Fruit fly (Drosophila melanogaster): ENCODE results near the gene Es2.

Es2 gene

DNA sequence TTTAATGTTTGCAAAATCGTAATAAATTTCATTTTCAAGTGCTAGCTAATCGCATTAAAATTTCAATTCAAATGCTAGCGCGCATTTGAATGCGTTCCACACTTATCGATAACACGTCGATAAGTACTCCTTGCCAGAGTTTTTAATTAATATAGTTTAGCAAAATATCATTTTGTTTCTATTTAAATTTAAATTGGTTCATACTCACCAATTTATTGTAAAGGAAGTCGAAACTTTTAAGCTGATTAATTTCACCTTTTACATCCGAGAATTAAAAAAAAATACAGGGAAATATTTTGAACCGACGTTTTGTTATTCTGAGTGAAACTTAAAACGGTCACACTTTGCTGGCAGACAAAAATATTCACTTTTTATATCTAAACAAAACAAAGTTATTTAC lies at the start of gene Es2:
Gene Es2, plus strand, starts transcription at position 333 of the 400 bp plus-strand sequence.
- TF ChIP-seq slbo (GFP tag; IDR thresholded peaks at IDR 0.05) (no peak), odd (GFP tag; optimal IDR thresholded peaks at IDR 0.05) (no peak), pfk (GFP tag; optimal IDR thresholded peaks at IDR 0.05) (no peak), Optix (GFP tag; IDR thresholded peaks at IDR 0.05) (no peak), hkb (optimal IDR thresholded peaks at IDR 0.05) (no peak), hkb (GFP tag; IDR thresholded peaks at IDR 0.05) (no peak), CG1529 (GFP tag; optimal IDR thresholded peaks at IDR 0.05) (no peak), nau (GFP tag; optimal IDR thresholded peaks at IDR 0.05) (no peak), HLH54F (GFP tag; optimal IDR thresholded peaks at IDR 0.05) (no peak), CG10321 (GFP tag; IDR thresholded peaks at IDR 0.05) (no peak), CG18011 (GFP tag; optimal IDR thresholded peaks at IDR 0.05) (no peak), Nf-YC (tag; optimal IDR thresholded peaks at IDR 0.05) (no peak), gfzf (GFP tag; optimal IDR thresholded peaks at IDR 0.05) (peak; percentile 64), Dbx (GFP tag; IDR thresholded peaks at IDR 0.05) (no peak), Eip74EF (GFP tag; optimal IDR thresholded peaks at IDR 0.05) (no peak), CG15514 (GFP tag; optimal IDR thresholded peaks at IDR 0.05) (no peak), CG8388 (GFP tag; optimal IDR thresholded peaks at IDR 0.05) (no peak), pzg (GFP tag; optimal IDR thresholded peaks at IDR 0.05) (peak; percentile 31), tap (tag; optimal IDR thresholded peaks at IDR 0.05) (no peak), pnt (GFP tag; optimal IDR thresholded peaks at IDR 0.05) (no peak), CG9932 (GFP tag; IDR thresholded peaks at IDR 0.05) (no peak), sqz (GFP tag; optimal IDR thresholded peaks at IDR 0.05) (peak; percentile 39), sim (GFP tag; IDR thresholded peaks at IDR 0.05) (no peak), Aef1 (GFP tag; IDR thresholded peaks at IDR 0.05) (no peak), CG13424 (tag; optimal IDR thresholded peaks at IDR 0.05) (no peak), Med (GFP tag) (no peak), lmd (GFP tag; IDR thresholded peaks at IDR 0.05) (no peak), fru (optimal IDR thresholded peaks at IDR 0.05) (no peak), CG2116 (GFP tag; optimal IDR thresholded peaks at IDR 0.05) (peak; percentile 39), crol (GFP tag; IDR thresholded peaks at IDR 0.05) (no peak), psq (GFP tag; optimal IDR thresholded peaks at IDR 0.05) (no peak), Max (GFP tag; optimal IDR thresholded peaks at IDR 0.05) (no peak), dm (GFP tag; optimal IDR thresholded peaks at IDR 0.05) (no peak), Dll (GFP tag; IDR thresholded peaks at IDR 0.05; ENCODE audit: partially characterized antibody) (0 out of 4 replicates have a peak, but pooled peaks have one; percentile 47), unc-4 (GFP tag; IDR thresholded peaks at IDR 0.05; ENCODE audit: partially characterized antibody) (0 out of 2 replicates have a peak, but pooled peaks have one; percentile 26), CG10209 (GFP tag; optimal IDR thresholded peaks at IDR 0.05) (no peak), Dp (GFP tag; optimal IDR thresholded peaks at IDR 0.05) (peak; percentile 85), tio (GFP tag; optimal IDR thresholded peaks at IDR 0.05) (no peak), stwl (tag; optimal IDR thresholded peaks at IDR 0.05) (peak; percentile 64), ewg (GFP tag; optimal IDR thresholded peaks at IDR 0.05) (no peak), CG4707 (GFP tag; optimal IDR thresholded peaks at IDR 0.05) (no peak), Fer1 (GFP tag; optimal IDR thresholded peaks at IDR 0.05) (no peak), az2 (GFP tag; optimal IDR thresholded peaks at IDR 0.05) (no peak), CG14710 (tag; optimal IDR thresholded peaks at IDR 0.05) (peak; percentile 67), CG3407 (GFP tag; optimal IDR thresholded peaks at IDR 0.05) (no peak), CG1832 (GFP tag; optimal IDR thresholded peaks at IDR 0.05) (no peak), CG10267 (tag; optimal IDR thresholded peaks at IDR 0.05) (peak; percentile 7), CG14860 (GFP tag; IDR thresholded peaks at IDR 0.05; ENCODE audit: partially characterized antibody) (no peak), CG18599 (GFP tag; optimal IDR thresholded peaks at IDR 0.05) (no peak), ap (GFP tag; IDR thresholded peaks at IDR 0.05) (no peak), Meics (GFP tag; optimal IDR thresholded peaks at IDR 0.05) (no peak)
